Fruit fly (Drosophila melanogaster) whole organism, embryonic: ENCODE results near the gene CG11294.
A peak's percentile ranks its signal among the peaks of the same experiment; 100 is the strongest.

ENCODE experiments used
- Ada2b ChIP-seq: fragments of 200-800 bp; sonication (Bioruptor generic); IDR thresholded peaks from 2 replicates; pipeline ENCODE4 v1.3.6; 2022; ENCODE audit warnings: missing biosample characterization, missing genetic modification characterization
- Antp ChIP-seq: fragments of 200-800 bp; sonication (Bioruptor generic); optimal IDR thresholded peaks from 3 replicates; lab custom pipeline; 2016; ENCODE audit warnings: missing biosample characterization, missing genetic modification characterization
- Bgb ChIP-seq: fragments of 200-800 bp; sonication (Bioruptor generic); IDR thresholded peaks from 2 replicates; pipeline ENCODE4 v1.3.6; 2022; ENCODE audit warnings: missing biosample characterization, missing genetic modification characterization; ENCODE audit not compliant: partially characterized antibody
- Blimp-1 ChIP-seq: fragments of 200-800 bp; sonication (Bioruptor generic); optimal IDR thresholded peaks from 3 replicates; lab custom pipeline; 2018; ENCODE audit warnings: missing biosample characterization, missing genetic modification characterization, mild to moderate bottlenecking, moderate library complexity, missing genetic modification reagents
- CG10543 ChIP-seq: fragments of 200-800 bp; sonication (Bioruptor generic); optimal IDR thresholded peaks from 3 replicates; lab custom pipeline; 2017; ENCODE audit warnings: missing biosample characterization, mild to moderate bottlenecking, missing genetic modification characterization, moderate library complexity
- CG10959 ChIP-seq: fragments of 200-800 bp; sonication (Bioruptor generic); IDR thresholded peaks from 2 replicates; pipeline ENCODE4 v1.3.6; 2022; ENCODE audit warnings: missing biosample characterization, missing genetic modification characterization
- CG11504 ChIP-seq: fragments of 200-800 bp; sonication (Bioruptor generic); optimal IDR thresholded peaks from 3 replicates; lab custom pipeline; 2019; ENCODE audit warnings: missing biosample characterization, mild to moderate bottlenecking, missing genetic modification characterization, moderate library complexity
- CG11695 ChIP-seq: fragments of 200-800 bp; sonication (Bioruptor generic); IDR thresholded peaks from 3 replicates; pipeline ENCODE4 v1.3.6; 2022; ENCODE audit warnings: missing biosample characterization, missing genetic modification characterization
- CG12104 ChIP-seq: fragments of 200-800 bp; sonication (Bioruptor generic); optimal IDR thresholded peaks from 3 replicates; lab custom pipeline; 2016; ENCODE audit warnings: missing biosample characterization, missing genetic modification characterization
- CG13775 ChIP-seq: fragments of 200-800 bp; sonication (Bioruptor generic); optimal IDR thresholded peaks from 3 replicates; lab custom pipeline; 2017; ENCODE audit warnings: missing biosample characterization, mild to moderate bottlenecking, missing genetic modification characterization
- CG1602 ChIP-seq: fragments of 200-800 bp; sonication (Bioruptor generic); optimal IDR thresholded peaks from 3 replicates; lab custom pipeline; 2016; ENCODE audit warnings: missing biosample characterization, missing genetic modification characterization
- CG17568 ChIP-seq: fragments of 200-800 bp; sonication (Bioruptor generic); optimal IDR thresholded peaks from 2 replicates; lab custom pipeline; 2018; ENCODE audit warnings: missing biosample characterization, mild to moderate bottlenecking, missing genetic modification characterization, moderate library complexity
- CG30431 ChIP-seq: fragments of 200-800 bp; sonication (Bioruptor generic); optimal IDR thresholded peaks from 2 replicates; lab custom pipeline; 2017; ENCODE audit warnings: missing biosample characterization, missing genetic modification characterization
- CG34422 ChIP-seq: fragments of 200-800 bp; sonication (Bioruptor generic); IDR thresholded peaks from 3 replicates; pipeline ENCODE4 v1.3.6; 2022; ENCODE audit warnings: missing biosample characterization, missing genetic modification characterization
- CG7357 ChIP-seq: fragments of 200-800 bp; sonication (Bioruptor generic); IDR thresholded peaks from 3 replicates; pipeline ENCODE4 v1.3.6; 2022; ENCODE audit warnings: missing biosample characterization, missing genetic modification characterization
- CG7372 ChIP-seq: fragments of 200-800 bp; sonication (Bioruptor generic); IDR thresholded peaks from 2 replicates; pipeline ENCODE4 v1.3.6; 2022; ENCODE audit warnings: missing biosample characterization, missing genetic modification characterization
- CG8388 ChIP-seq: fragments of 200-800 bp; sonication (Bioruptor generic); optimal IDR thresholded peaks from 2 replicates; lab custom pipeline; 2019; ENCODE audit warnings: missing biosample characterization, mild to moderate bottlenecking, missing genetic modification characterization, moderate library complexity
- CG8765 ChIP-seq: fragments of 200-800 bp; sonication (Bioruptor generic); IDR thresholded peaks from 2 replicates; pipeline ENCODE4 v1.3.6; 2022; ENCODE audit warnings: missing biosample characterization, missing genetic modification characterization
- CG9727 ChIP-seq: fragments of 200-800 bp; sonication (Bioruptor generic); optimal IDR thresholded peaks from 3 replicates; lab custom pipeline; 2017; ENCODE audit warnings: missing biosample characterization, mild to moderate bottlenecking, missing genetic modification characterization
- CkIIα-i1 ChIP-seq: fragments of 200-800 bp; sonication (Bioruptor generic); IDR thresholded peaks from 2 replicates; pipeline ENCODE4 v1.3.6; 2022; ENCODE audit warnings: missing biosample characterization, missing genetic modification characterization
- Dref ChIP-seq: fragments of 200-800 bp; sonication (Bioruptor generic); IDR thresholded peaks from 2 replicates; pipeline ENCODE4 v1.3.6; 2022; ENCODE audit warnings: missing biosample characterization, missing genetic modification characterization
- Gsc ChIP-seq: fragments of 200-800 bp; sonication (Bioruptor generic); IDR thresholded peaks from 2 replicates; pipeline ENCODE4 v1.3.6; 2022; ENCODE audit warnings: missing biosample characterization, missing genetic modification characterization
- Hsf ChIP-seq: fragments of 200-800 bp; sonication (Bioruptor generic); optimal IDR thresholded peaks from 3 replicates; lab custom pipeline; 2016; ENCODE audit warnings: missing biosample characterization, missing genetic modification characterization
- Jarid2 ChIP-seq: fragments of 200-800 bp; sonication (Bioruptor generic); optimal IDR thresholded peaks from 3 replicates; lab custom pipeline; 2017; ENCODE audit warnings: mild to moderate bottlenecking, missing biosample characterization, missing genetic modification reagents, missing genetic modification characterization
- Lhr ChIP-seq: fragments of 200-800 bp; sonication (Bioruptor generic); optimal IDR thresholded peaks from 3 replicates; lab custom pipeline; 2017; ENCODE audit warnings: mild to moderate bottlenecking, missing biosample characterization, missing genetic modification reagents, missing genetic modification characterization
- NC2α ChIP-seq: fragments of 200-800 bp; sonication (Bioruptor generic); optimal IDR thresholded peaks from 2 replicates; lab custom pipeline; 2016; ENCODE audit warnings: missing biosample characterization, missing genetic modification characterization
- Neu2 ChIP-seq: fragments of 200-800 bp; sonication (Bioruptor generic); optimal IDR thresholded peaks from 3 replicates; lab custom pipeline; 2016; ENCODE audit warnings: missing biosample characterization, missing genetic modification characterization, borderline replicate concordance
- Scr ChIP-seq: fragments of 200-800 bp; sonication (Bioruptor generic); IDR thresholded peaks from 2 replicates; pipeline ENCODE4 v1.3.6; 2022; ENCODE audit warnings: missing biosample characterization, missing genetic modification characterization; ENCODE audit not compliant: partially characterized antibody
- Sox100B ChIP-seq: fragments of 200-800 bp; sonication (Bioruptor generic); optimal IDR thresholded peaks from 3 replicates; lab custom pipeline; 2018; ENCODE audit warnings: missing biosample characterization, mild to moderate bottlenecking, missing genetic modification characterization
- Tbp ChIP-seq: fragments of >200 bp; optimal IDR thresholded peaks from 2 replicates; lab custom pipeline; 2018; ENCODE audit warnings: missing biosample characterization, missing genetic modification characterization
- abd-A ChIP-seq: fragments of 200-800 bp; sonication (Bioruptor generic); optimal IDR thresholded peaks from 3 replicates; lab custom pipeline; 2019; ENCODE audit warnings: missing biosample characterization, mild to moderate bottlenecking, missing genetic modification characterization, moderate library complexity
- al ChIP-seq: fragments of 200-800 bp; sonication (Bioruptor generic); IDR thresholded peaks from 2 replicates; pipeline ENCODE4 v1.3.6; 2022; ENCODE audit warnings: missing biosample characterization, missing genetic modification characterization
- ap ChIP-seq: fragments of 200-800 bp; sonication (Bioruptor generic); IDR thresholded peaks from 2 replicates; pipeline ENCODE4 v1.3.6; 2022; ENCODE audit warnings: missing biosample characterization, missing genetic modification characterization
- crp ChIP-seq, 2 experiments: fragments of 200-800 bp; sonication (Bioruptor generic); optimal IDR thresholded peaks; 2 replicates in 1 of 2; 3 replicates in 1 of 2; lab custom pipeline; 2017; ENCODE audit warnings: missing biosample characterization in 2 of 2, missing genetic modification characterization in 2 of 2, mild to moderate bottlenecking in 1 of 2, moderate library complexity in 1 of 2
- danr ChIP-seq: fragments of 200-800 bp; sonication (Bioruptor generic); IDR thresholded peaks from 2 replicates; pipeline ENCODE4 v1.3.6; 2022; ENCODE audit warnings: missing biosample characterization, missing genetic modification characterization
- dmrt99B ChIP-seq: fragments of 200-800 bp; sonication (Bioruptor generic); optimal IDR thresholded peaks from 2 replicates; lab custom pipeline; 2018; ENCODE audit warnings: missing biosample characterization, mild to moderate bottlenecking, missing genetic modification characterization, moderate library complexity
- esg ChIP-seq: fragments of 200-800 bp; sonication (Bioruptor generic); conservative IDR thresholded peaks from 2 replicates; pipeline ENCODE4 v1.3.6; 2022; ENCODE audit warnings: missing biosample characterization, missing genetic modification characterization
- fru ChIP-seq: fragments of >200 bp; optimal IDR thresholded peaks from 2 replicates; lab custom pipeline; 2017
- gem ChIP-seq: fragments of 200-800 bp; sonication (Bioruptor generic); optimal IDR thresholded peaks from 2 replicates; lab custom pipeline; 2019; ENCODE audit warnings: missing biosample characterization, mild to moderate bottlenecking, missing genetic modification characterization, moderate library complexity
- oc ChIP-seq: fragments of 200-800 bp; sonication (Bioruptor generic); optimal IDR thresholded peaks from 2 replicates; lab custom pipeline; 2018; ENCODE audit warnings: missing biosample characterization, mild to moderate bottlenecking, missing genetic modification characterization, moderate library complexity
- otp ChIP-seq: fragments of 200-800 bp; sonication (Bioruptor generic); IDR thresholded peaks from 3 replicates; pipeline ENCODE4, ENCODE4 v1.3.6; 2022; ENCODE audit warnings: missing biosample characterization, missing genetic modification characterization
- prd ChIP-seq, 3 experiments: fragments of >200 bp in 2 of 3; fragments of 200-800 bp in 1 of 3; sonication (Bioruptor generic) in 1 of 3; optimal IDR thresholded peaks in 2 of 3; IDR thresholded peaks in 1 of 3; 2 replicates in 2 of 3; 3 replicates in 1 of 3; pipeline versions ENCODE4 v1.3.6 to Lab custom; 2017 to 2022; ENCODE audit warnings: missing biosample characterization in 1 of 3, missing genetic modification characterization in 1 of 3
- so ChIP-seq: fragments of 200-800 bp; sonication (Bioruptor generic); IDR thresholded peaks from 3 replicates; pipeline ENCODE4 v1.3.6; 2022; ENCODE audit warnings: missing biosample characterization, missing genetic modification characterization
- sqz ChIP-seq: fragments of 200-800 bp; sonication (Bioruptor generic); optimal IDR thresholded peaks from 3 replicates; lab custom pipeline; 2018; ENCODE audit warnings: missing biosample characterization, mild to moderate bottlenecking, missing genetic modification characterization
- trh ChIP-seq: fragments of 200-800 bp; sonication (Bioruptor generic); optimal IDR thresholded peaks from 2 replicates; lab custom pipeline; 2016; ENCODE audit warnings: missing biosample characterization, missing genetic modification characterization
- usp ChIP-seq: fragments of >200 bp; optimal IDR thresholded peaks from 2 replicates; lab custom pipeline; 2017; ENCODE audit warnings: missing biosample characterization, missing genetic modification characterization
- zfh1 ChIP-seq: fragments of 200-800 bp; sonication (Bioruptor generic); IDR thresholded peaks from 3 replicates; pipeline ENCODE4 v1.3.6; 2022; ENCODE audit warnings: missing biosample characterization, missing genetic modification characterization

CG11294 gene

DNA sequence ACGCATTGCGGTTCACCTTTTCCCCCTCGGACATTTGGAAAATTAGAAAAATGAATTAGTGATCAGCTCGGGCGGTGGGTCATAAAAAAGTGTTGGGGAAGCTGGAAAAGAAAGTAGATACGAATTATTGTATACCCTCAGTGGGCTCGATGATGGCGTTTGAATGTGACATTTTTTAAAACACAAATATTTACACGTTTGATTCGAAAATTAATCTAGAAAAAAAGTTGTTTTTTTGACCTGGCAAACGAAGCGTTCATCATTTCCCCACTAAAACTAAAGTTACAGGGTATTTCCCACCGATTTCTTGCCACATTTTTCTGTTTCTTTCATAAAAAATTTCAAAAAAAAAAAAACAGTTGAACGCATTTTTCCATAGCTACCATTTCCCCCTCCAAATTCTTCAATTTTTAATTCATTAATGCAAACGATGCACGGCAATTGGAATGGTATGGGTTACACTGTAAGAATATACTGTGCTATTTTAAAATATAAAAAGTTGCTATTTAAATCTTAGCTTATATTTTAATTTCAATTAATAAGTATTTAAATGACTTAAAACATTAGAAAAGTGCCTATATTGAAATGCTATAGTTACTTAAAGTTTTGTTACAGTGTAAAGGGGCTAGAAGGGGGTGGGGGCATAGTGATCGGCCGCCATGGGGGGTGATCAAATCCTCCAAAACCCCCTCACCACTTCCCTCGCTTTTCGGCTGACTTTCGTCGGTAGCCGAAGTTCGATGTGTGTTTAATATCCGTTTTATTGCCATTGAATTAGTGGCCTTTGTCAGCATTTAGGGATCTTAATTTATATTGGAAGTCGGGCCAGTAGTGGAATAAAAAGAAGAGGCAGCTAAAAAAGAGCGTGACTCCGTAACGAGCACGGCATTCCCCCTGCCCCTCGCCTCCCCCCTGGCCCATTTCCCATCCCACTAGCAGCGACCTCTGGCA, 21.8 kb downstream of the CG11294 start (continued):
- TF ChIP-seq danr (GFP tag; lab: Robert Waterston, UW), result peak; percentile 20; the same call in 1 of the 2 replicates
- TF ChIP-seq CG12104, result no peak
- TF ChIP-seq prd (optimal IDR thresholded peaks at IDR 0.05; lab: Kevin White, UChicago), result no peak
- peak; percentile 78; the same call in 2 of the 3 replicates for TF ChIP-seq prd (GFP tag; IDR thresholded peaks at IDR 0.05; lab: Robert Waterston, UW)
- TF ChIP-seq so (GFP tag; lab: Robert Waterston, UW), result 0 out of 3 replicates have a peak, but pooled peaks have one; percentile 22
- TF ChIP-seq Hsf (GFP tag; lab: Kevin White, UChicago), result peak; percentile 32
- TF ChIP-seq Sox100B, result peak; percentile 10
- TF ChIP-seq CG10543 (GFP tag; lab: Kevin White, UChicago), result no peak
- TF ChIP-seq Lhr (GFP tag; lab: Kevin White, UChicago), result peak; percentile 14
- peak; percentile 93 for TF ChIP-seq oc (tag; lab: Kevin White, UChicago)
- TF ChIP-seq otp (GFP tag; lab: Robert Waterston, UW), result peak; percentile 85
- TF ChIP-seq CG11504 (tag; lab: Kevin White, UChicago), result peak; percentile 59
- no peak for TF ChIP-seq NC2α (GFP tag; lab: Kevin White, UChicago)
- TF ChIP-seq CG8765 (GFP tag; lab: Robert Waterston, UW), result peak; percentile 75; the same call in 1 of the 2 replicates
- no peak for TF ChIP-seq CkIIα-i1 (GFP tag; lab: Robert Waterston, UW)
- TF ChIP-seq zfh1 (GFP tag; lab: Robert Waterston, UW), result peak; percentile 90
- TF ChIP-seq CG8388 (GFP tag; lab: Kevin White, UChicago), result peak; percentile 45
- peak; percentile 3 for TF ChIP-seq CG13775 (GFP tag; lab: Kevin White, UChicago)
- TF ChIP-seq CG17568 (GFP tag; lab: Kevin White, UChicago), result no peak
- 0 out of 3 replicates have a peak, but pooled peaks have one; percentile 33 for TF ChIP-seq CG7357 (GFP tag; lab: Robert Waterston, UW)
- peak; percentile 44 for TF ChIP-seq dmrt99B (tag; lab: Kevin White, UChicago)
- TF ChIP-seq Dref, result no peak
- TF ChIP-seq abd-A, result peak; percentile 3
- TF ChIP-seq Tbp (GFP tag; lab: Kevin White, UChicago), result no peak
- peak; percentile 58 for TF ChIP-seq esg
- no peak for TF ChIP-seq Jarid2 (GFP tag; lab: Kevin White, UChicago)
- TF ChIP-seq ap (GFP tag; lab: Robert Waterston, UW), result peak; percentile 55; the same call in 1 of the 2 replicates
- TF ChIP-seq Ada2b (GFP tag; lab: Robert Waterston, UW), result peak; percentile 26; the same call in 1 of the 2 replicates
- no peak for TF ChIP-seq crp (GFP tag; optimal IDR thresholded peaks at IDR 0.05; lab: Kevin White, UChicago)
- peak; percentile 62 for TF ChIP-seq gem (tag; lab: Kevin White, UChicago)
- no peak for TF ChIP-seq al (GFP tag; lab: Robert Waterston, UW)
- TF ChIP-seq Blimp-1, result peak; percentile 50
- TF ChIP-seq CG10959, result peak; percentile 74
- TF ChIP-seq usp (GFP tag; lab: Kevin White, UChicago), result no peak
- TF ChIP-seq CG11695 (GFP tag; lab: Robert Waterston, UW), result peak; percentile 40; the same call in 1 of the 3 replicates
- 0 out of 2 replicates have a peak, but pooled peaks have one; percentile 7 for TF ChIP-seq CG7372 (GFP tag; lab: Robert Waterston, UW)
- peak; percentile 69 for TF ChIP-seq sqz (GFP tag; lab: Kevin White, UChicago)
- TF ChIP-seq Gsc (GFP tag; lab: Robert Waterston, UW), result peak; percentile 43; the same call in 1 of the 2 replicates
- no peak for TF ChIP-seq Neu2 (GFP tag; lab: Kevin White, UChicago)
- TF ChIP-seq CG9727 (GFP tag; lab: Kevin White, UChicago), result peak; percentile 61
- peak; percentile 14 for TF ChIP-seq CG1602 (GFP tag; lab: Kevin White, UChicago)
- TF ChIP-seq Scr (GFP tag; lab: Robert Waterston, UW), result no peak
- TF ChIP-seq Bgb (GFP tag; lab: Robert Waterston, UW), result no peak
- peak; percentile 15 for TF ChIP-seq CG30431
- TF ChIP-seq CG34422 (GFP tag; lab: Robert Waterston, UW), result peak; percentile 29; the same call in 2 of the 3 replicates
- peak; percentile 29 for TF ChIP-seq Antp
- TF ChIP-seq fru (lab: Kevin White, UChicago), result no peak
- no peak for TF ChIP-seq trh
